Worm (Caenorhabditis elegans) whole organism, young adult: ENCODE measurements around the gene F55A11.8.

Experiments used
- B0035.1 ChIP-seq: sonication (generic microtip); optimal IDR thresholded peaks from 2 replicates; lab custom pipeline; 2016; ENCODE audit warnings: missing genetic modification characterization, mild to moderate bottlenecking, missing compliant biosample characterization, missing genotype, missing genetic modification reagents
- F10E7.11 ChIP-seq: sonication (generic microtip); optimal IDR thresholded peaks from 2 replicates; lab custom pipeline; 2017; ENCODE audit warnings: mild to moderate bottlenecking, missing genetic modification characterization, moderate library complexity, missing compliant biosample characterization
- F39B2.1 ChIP-seq: fragments of 200-800 bp; sonication (Bioruptor generic); IDR thresholded peaks from 2 replicates; pipeline ENCODE4 v1.3.6; 2022; ENCODE audit warnings: missing genetic modification reagents, missing genetic modification characterization, missing compliant biosample characterization
- F49E8.2 ChIP-seq: sonication (generic microtip); optimal IDR thresholded peaks from 3 replicates; lab custom pipeline; 2017; ENCODE audit warnings: missing genetic modification characterization, mild to moderate bottlenecking, missing compliant biosample characterization, antibody characterized with exemption, moderate library complexity; ENCODE audit not compliant: insufficient read depth
- Y53F4B.3 ChIP-seq: fragments of 200-800 bp; sonication (Bioruptor generic); IDR thresholded peaks from 2 replicates; pipeline ENCODE4 v1.3.6; 2022; ENCODE audit warnings: missing genetic modification reagents, missing genetic modification characterization, missing compliant biosample characterization
- Y56A3A.18 ChIP-seq: fragments of 200-800 bp; sonication (Bioruptor generic); IDR thresholded peaks from 2 replicates; pipeline ENCODE4 v1.3.6; 2022; ENCODE audit warnings: missing genetic modification reagents, missing genetic modification characterization, missing compliant biosample characterization
- Y67H2A.10 ChIP-seq: fragments of 200-800 bp; sonication (Bioruptor generic); conservative IDR thresholded peaks from 2 replicates; pipeline ENCODE4 v1.3.6; 2022; ENCODE audit warnings: missing genetic modification reagents, missing genetic modification characterization, missing compliant biosample characterization
- Y95B8A.8 ChIP-seq: fragments of 200-800 bp; sonication (Bioruptor generic); IDR thresholded peaks from 2 replicates; pipeline ENCODE4 v1.3.6; 2022; ENCODE audit warnings: missing genetic modification reagents, missing genetic modification characterization, missing compliant biosample characterization
- aptf-2 ChIP-seq: fragments of 200-800 bp; sonication (Bioruptor generic); conservative IDR thresholded peaks from 2 replicates; pipeline ENCODE4 v1.3.6; 2022; ENCODE audit warnings: missing genetic modification reagents, missing genetic modification characterization, missing compliant biosample characterization
- athp-1 ChIP-seq: sonication (generic microtip); optimal IDR thresholded peaks from 2 replicates; lab custom pipeline; 2017; ENCODE audit warnings: mild to moderate bottlenecking, missing genetic modification characterization, missing compliant biosample characterization
- cebp-1 ChIP-seq, 2 experiments: fragments of 200-800 bp in 1 of 2; sonication (Bioruptor generic) in 1 of 2; sonication (generic microtip) in 1 of 2; IDR thresholded peaks in 1 of 2; optimal IDR thresholded peaks in 1 of 2; 2 replicates each; pipeline versions ENCODE4 v1.3.6 to Lab custom; 2017 to 2022; ENCODE audit warnings: missing compliant biosample characterization in 2 of 2, missing genetic modification characterization in 2 of 2, mild to moderate bottlenecking in 1 of 2, missing genetic modification reagents in 1 of 2, moderate library complexity in 1 of 2
- ceh-100 ChIP-seq: fragments of 200-800 bp; sonication (Bioruptor generic); IDR thresholded peaks from 2 replicates; pipeline ENCODE4 v1.3.6; 2022; ENCODE audit warnings: missing genetic modification reagents, missing genetic modification characterization, missing compliant biosample characterization
- ceh-27 ChIP-seq: fragments of 200-800 bp; sonication (Bioruptor generic); optimal IDR thresholded peaks from 2 replicates; lab custom pipeline; 2018; ENCODE audit warnings: mild to moderate bottlenecking, missing genetic modification characterization, moderate library complexity, missing compliant biosample characterization
- ceh-40 ChIP-seq: fragments of 200-800 bp; sonication (Bioruptor generic); IDR thresholded peaks from 2 replicates; pipeline ENCODE4 v1.3.6; 2022; ENCODE audit warnings: missing genetic modification characterization, missing compliant biosample characterization
- ceh-79 ChIP-seq: sonication (generic microtip); optimal IDR thresholded peaks from 2 replicates; lab custom pipeline; 2017; ENCODE audit warnings: mild to moderate bottlenecking, missing genetic modification characterization, missing compliant biosample characterization
- ceh-91 ChIP-seq: fragments of 200-800 bp; sonication (Bioruptor generic); IDR thresholded peaks from 2 replicates; pipeline ENCODE4 v1.3.6; 2022; ENCODE audit warnings: missing genetic modification reagents, missing genetic modification characterization, missing compliant biosample characterization
- dpl-1 ChIP-seq: fragments of 150-350 bp; optimal IDR thresholded peaks from 2 replicates; lab custom pipeline; 2014; ENCODE audit warnings: missing biosample characterization, missing genetic modification reagents, missing genetic modification characterization
- gei-17 ChIP-seq: fragments of 200-800 bp; sonication (Bioruptor generic); optimal IDR thresholded peaks from 2 replicates; lab custom pipeline; 2018; ENCODE audit warnings: mild to moderate bottlenecking, missing genetic modification characterization, missing compliant biosample characterization
- hmg-1.2 ChIP-seq: fragments of 200-800 bp; sonication (Bioruptor generic); IDR thresholded peaks from 2 replicates; pipeline ENCODE4 v1.3.6; 2022; ENCODE audit warnings: missing genetic modification reagents, missing genetic modification characterization, missing compliant biosample characterization
- hmg-20 ChIP-seq: fragments of 200-800 bp; sonication (Bioruptor generic); IDR thresholded peaks from 2 replicates; pipeline ENCODE4 v1.3.6; 2022; ENCODE audit warnings: missing genetic modification reagents, missing genetic modification characterization, missing compliant biosample characterization
- lag-1 ChIP-seq: fragments of 200-800 bp; sonication (Bioruptor generic); IDR thresholded peaks from 2 replicates; pipeline ENCODE4 v1.3.6; 2022; ENCODE audit warnings: missing genetic modification reagents, missing genetic modification characterization, missing compliant biosample characterization
- let-526 ChIP-seq: fragments of 200-800 bp; sonication (Bioruptor generic); IDR thresholded peaks from 2 replicates; pipeline ENCODE4 v1.3.6; 2022; ENCODE audit warnings: missing genetic modification reagents, missing genetic modification characterization, missing compliant biosample characterization
- lin-54 ChIP-seq: fragments of 200-800 bp; sonication (Bioruptor generic); optimal IDR thresholded peaks from 2 replicates; lab custom pipeline; 2018; ENCODE audit warnings: mild to moderate bottlenecking, missing genetic modification characterization, missing compliant biosample characterization
- mel-28 ChIP-seq: sonication (generic microtip); optimal IDR thresholded peaks from 2 replicates; lab custom pipeline; 2016; ENCODE audit warnings: borderline replicate concordance, mild to moderate bottlenecking, missing genetic modification characterization, missing compliant biosample characterization
- mxl-1 ChIP-seq: sonication (generic microtip); optimal IDR thresholded peaks from 2 replicates; lab custom pipeline; 2016; ENCODE audit warnings: missing genetic modification characterization, missing compliant biosample characterization
- nfyb-1 ChIP-seq: fragments of 200-800 bp; sonication (Bioruptor generic); IDR thresholded peaks from 2 replicates; pipeline ENCODE4 v1.3.6; 2022; ENCODE audit warnings: missing genetic modification reagents, missing genetic modification characterization, missing compliant biosample characterization
- nhr-90 ChIP-seq: sonication (generic microtip); optimal IDR thresholded peaks from 2 replicates; lab custom pipeline; 2016; ENCODE audit warnings: missing genotype, mild to moderate bottlenecking, missing genetic modification characterization, missing compliant biosample characterization
- rec-8 ChIP-seq, 2 experiments: sonication (generic microtip); optimal IDR thresholded peaks; 2 replicates each; lab custom pipeline; 2016; ENCODE audit warnings: mild to moderate bottlenecking in 2 of 2, missing genetic modification characterization in 2 of 2, missing genetic modification reagents in 2 of 2, missing genotype in 2 of 2, missing biosample characterization in 1 of 2, missing compliant biosample characterization in 1 of 2, moderate library complexity in 1 of 2
- sdz-38 ChIP-seq: sonication (generic microtip); optimal IDR thresholded peaks from 2 replicates; lab custom pipeline; 2016; ENCODE audit warnings: missing genotype, missing genetic modification characterization, missing compliant biosample characterization
- somi-1 ChIP-seq: fragments of 200-800 bp; sonication (Bioruptor generic); optimal IDR thresholded peaks from 2 replicates; lab custom pipeline; 2018; ENCODE audit warnings: mild to moderate bottlenecking, missing genetic modification characterization, missing compliant biosample characterization
- tbx-9 ChIP-seq: sonication (generic microtip); optimal IDR thresholded peaks from 2 replicates; lab custom pipeline; 2016; ENCODE audit warnings: borderline replicate concordance, missing genetic modification characterization, inconsistent platforms, missing compliant biosample characterization
- tlf-1 ChIP-seq: fragments of 200-800 bp; sonication (Bioruptor generic); optimal IDR thresholded peaks from 2 replicates; lab custom pipeline; 2018; ENCODE audit warnings: mild to moderate bottlenecking, missing genetic modification characterization, missing compliant biosample characterization

Gene F55A11.8

ce11 chrV:11823978-11824377 is 36.0 kb downstream of the F55A11.8 start (continued):
- TF ChIP-seq aptf-2 (GFP tag; lab: Robert Waterston, UW) (no peak), lin-54 (peak; percentile 67), ceh-79 (tag; lab: Kevin White, UChicago) (no peak), ceh-91 (GFP tag; lab: Robert Waterston, UW) (no peak)

DNA sequence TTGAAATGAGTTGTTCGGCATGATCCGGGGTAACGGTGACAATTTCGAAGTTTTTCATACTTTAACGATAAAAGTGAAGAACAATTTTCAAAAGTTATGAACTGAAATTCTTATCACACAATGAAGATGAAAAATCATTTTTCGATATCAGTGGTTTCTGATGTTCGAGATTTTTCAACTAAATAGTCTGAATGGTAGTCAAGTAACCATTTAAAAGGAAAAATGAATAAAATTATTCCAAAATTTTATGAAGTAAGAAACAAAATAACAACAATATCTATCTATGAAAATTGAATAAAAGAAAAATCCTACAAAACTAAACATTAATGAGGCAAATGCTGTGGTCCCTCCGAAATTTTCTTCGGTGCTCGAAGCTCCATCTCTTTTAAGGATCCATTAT is 37.7 kb downstream of the F55A11.8 start, which contains the start of gene D2023.4:
Gene D2023.4, minus strand, starts transcription at position 101 of the 400 bp plus-strand sequence.
- TF ChIP-seq nhr-90 (tag; lab: Kevin White, UChicago) (no peak), gei-17 (GFP tag; lab: Kevin White, UChicago) (no peak), B0035.1 (tag; lab: Kevin White, UChicago) (no peak), lag-1 (GFP tag; lab: Robert Waterston, UW) (no peak), ceh-27 (no peak), Y53F4B.3 (GFP tag; lab: Robert Waterston, UW) (no peak), Y67H2A.10 (no peak), Y95B8A.8 (GFP tag; lab: Robert Waterston, UW) (no peak), tlf-1 (GFP tag; lab: Kevin White, UChicago) (no peak), hmg-20 (GFP tag; lab: Robert Waterston, UW) (no peak), dpl-1 (GFP tag; lab: Kevin White, UChicago) (no peak), F39B2.1 (GFP tag; lab: Robert Waterston, UW) (no peak), F10E7.11 (tag; lab: Kevin White, UChicago) (no peak), aptf-2 (GFP tag; lab: Robert Waterston, UW) (no peak), athp-1 (tag; lab: Kevin White, UChicago) (no peak), ceh-40 (GFP tag; lab: Robert Waterston, UW) (no peak)

DNA sequence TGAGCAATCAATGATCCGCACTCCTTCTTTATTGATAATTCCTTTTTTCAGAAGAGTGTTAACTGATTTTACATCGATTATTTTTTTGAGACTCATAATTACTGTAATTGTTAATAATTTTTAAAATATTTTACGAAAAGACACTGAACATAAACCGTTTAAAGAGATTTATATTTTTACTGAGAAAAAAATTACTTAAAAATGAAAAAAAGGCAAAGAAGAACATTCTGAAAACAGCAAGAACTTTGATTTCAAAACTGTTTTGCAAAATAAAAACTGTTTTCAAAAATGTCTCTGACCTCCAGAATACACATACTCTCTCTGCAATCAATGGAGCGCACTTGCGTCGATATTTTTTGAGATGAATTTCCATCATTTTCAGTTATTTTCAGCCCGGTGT is 39.0 kb downstream of the F55A11.8 start, which contains the start of the genes mpst-1 and D2023.6:
Gene mpst-1, minus strand, starts transcription at position 101 of the 400 bp plus-strand sequence.
Gene D2023.6, plus strand, starts transcription at position 388 of the 400 bp plus-strand sequence.
- no peak for TF ChIP-seq somi-1 (GFP tag; lab: Kevin White, UChicago)
- peak; percentile 74; the same call in 1 of the 2 replicates for TF ChIP-seq hmg-1.2 (GFP tag; lab: Robert Waterston, UW)

- no peak for TF ChIP-seq mel-28 (tag; lab: Kevin White, UChicago)
- no peak for TF ChIP-seq mxl-1 (tag; lab: Kevin White, UChicago)
- no peak for TF ChIP-seq let-526
- TF ChIP-seq tbx-9 (tag; lab: Kevin White, UChicago) = no peak
- TF ChIP-seq rec-8 (tag; optimal IDR thresholded peaks at IDR 0.05; lab: Kevin White, UChicago) = no peak
- no peak for TF ChIP-seq cebp-1 (GFP tag; IDR thresholded peaks at IDR 0.05; lab: Robert Waterston, UW)
- TF ChIP-seq cebp-1 (tag; optimal IDR thresholded peaks at IDR 0.05; lab: Kevin White, UChicago) = no peak
- TF ChIP-seq Y56A3A.18 (GFP tag; lab: Robert Waterston, UW) = no peak
- no peak for TF ChIP-seq ceh-100 (GFP tag; lab: Robert Waterston, UW)
- no peak for TF ChIP-seq Y67H2A.10
- TF ChIP-seq B0035.1 (tag; lab: Kevin White, UChicago) = no peak
- no peak for TF ChIP-seq F49E8.2 (tag; lab: Kevin White, UChicago)
- no peak for TF ChIP-seq nfyb-1 (GFP tag; lab: Robert Waterston, UW)
- TF ChIP-seq sdz-38 (tag; lab: Kevin White, UChicago) = no peak
- TF ChIP-seq, all 124 proteins: peak for 0
Observed at ce11 chrV:11829282-11829681, 41.3 kb downstream of the F55A11.8 start, which contains the start of gene col-158. TSS of gene col-158 (plus strand) at chrV:11829582.
